Fruit fly (Drosophila melanogaster) whole organism, embryonic: ENCODE results near the gene Bacc.

Source experiments
- Atf3 ChIP-seq: fragments of 200-800 bp; sonication (Bioruptor generic); optimal IDR thresholded peaks from 3 replicates; lab custom pipeline; 2016; ENCODE audit warnings: missing biosample characterization, missing genetic modification characterization
- CG10267 ChIP-seq: fragments of 200-800 bp; sonication (Bioruptor generic); optimal IDR thresholded peaks from 2 replicates; lab custom pipeline; 2018; ENCODE audit warnings: missing biosample characterization, mild to moderate bottlenecking, missing genetic modification characterization, moderate library complexity
- CG10462 ChIP-seq: fragments of 200-800 bp; sonication (Bioruptor generic); optimal IDR thresholded peaks from 2 replicates; lab custom pipeline; 2016; ENCODE audit warnings: missing biosample characterization, missing genetic modification characterization
- CG10543 ChIP-seq: fragments of 200-800 bp; sonication (Bioruptor generic); optimal IDR thresholded peaks from 3 replicates; lab custom pipeline; 2017; ENCODE audit warnings: missing biosample characterization, mild to moderate bottlenecking, missing genetic modification characterization, moderate library complexity
- CG12071 ChIP-seq: fragments of 200-800 bp; sonication (Bioruptor generic); optimal IDR thresholded peaks from 3 replicates; lab custom pipeline; 2018; ENCODE audit warnings: missing biosample characterization, mild to moderate bottlenecking, missing genetic modification characterization
- CG12659 ChIP-seq: fragments of 200-800 bp; sonication (Bioruptor generic); optimal IDR thresholded peaks from 3 replicates; lab custom pipeline; 2017; ENCODE audit warnings: mild to moderate bottlenecking, missing biosample characterization, missing genetic modification reagents, missing genetic modification characterization
- CG13287 ChIP-seq: fragments of 200-800 bp; sonication (Bioruptor generic); IDR thresholded peaks from 2 replicates; pipeline ENCODE4 v1.3.6; 2022; ENCODE audit warnings: missing biosample characterization, missing genetic modification characterization; ENCODE audit not compliant: partially characterized antibody
- CG15073 ChIP-seq: fragments of 200-800 bp; sonication (Bioruptor generic); optimal IDR thresholded peaks from 2 replicates; lab custom pipeline; 2016; ENCODE audit warnings: missing biosample characterization, missing genetic modification characterization
- CG1602 ChIP-seq: fragments of 200-800 bp; sonication (Bioruptor generic); optimal IDR thresholded peaks from 3 replicates; lab custom pipeline; 2016; ENCODE audit warnings: missing biosample characterization, missing genetic modification characterization
- CG16813 ChIP-seq: fragments of 200-800 bp; sonication (Bioruptor generic); IDR thresholded peaks from 3 replicates; pipeline ENCODE4 v1.3.6; 2022; ENCODE audit warnings: missing biosample characterization, missing genetic modification characterization; ENCODE audit not compliant: partially characterized antibody
- CG16863 ChIP-seq: fragments of 200-800 bp; sonication (Bioruptor generic); optimal IDR thresholded peaks from 3 replicates; lab custom pipeline; 2016; ENCODE audit warnings: missing biosample characterization, missing genetic modification characterization
- CG17186 ChIP-seq: fragments of 200-800 bp; sonication (Bioruptor generic); optimal IDR thresholded peaks from 3 replicates; lab custom pipeline; 2017; ENCODE audit warnings: missing biosample characterization, missing genetic modification reagents, missing genetic modification characterization
- CG17328 ChIP-seq: fragments of 200-800 bp; sonication (Bioruptor generic); IDR thresholded peaks from 2 replicates; pipeline ENCODE4 v1.3.6; 2022; ENCODE audit warnings: missing biosample characterization, missing genetic modification characterization
- CG1792 ChIP-seq: fragments of 200-800 bp; sonication (Bioruptor generic); optimal IDR thresholded peaks from 2 replicates; lab custom pipeline; 2016; ENCODE audit warnings: missing biosample characterization, missing genetic modification characterization
- CG2712 ChIP-seq: fragments of 200-800 bp; optimal IDR thresholded peaks from 3 replicates; lab custom pipeline; 2019; ENCODE audit warnings: missing biosample characterization, mild to moderate bottlenecking, missing genetic modification characterization, moderate library complexity
- CG32532 ChIP-seq: fragments of 200-800 bp; sonication (Bioruptor generic); IDR thresholded peaks from 2 replicates; pipeline ENCODE4 v1.3.6; 2022; ENCODE audit warnings: missing biosample characterization, missing genetic modification characterization
- CG3281 ChIP-seq: fragments of 200-800 bp; sonication (Bioruptor generic); optimal IDR thresholded peaks from 3 replicates; lab custom pipeline; 2017; ENCODE audit warnings: missing biosample characterization, mild to moderate bottlenecking, missing genetic modification characterization
- CG34376 ChIP-seq: fragments of 200-800 bp; sonication (Bioruptor generic); optimal IDR thresholded peaks from 2 replicates; lab custom pipeline; 2018; ENCODE audit warnings: missing biosample characterization, mild to moderate bottlenecking, missing genetic modification characterization
- CG7556 ChIP-seq: fragments of 200-800 bp; sonication (Bioruptor generic); optimal IDR thresholded peaks from 2 replicates; lab custom pipeline; 2017; ENCODE audit warnings: missing biosample characterization, mild to moderate bottlenecking, missing genetic modification characterization
- CG8765 ChIP-seq: fragments of 200-800 bp; sonication (Bioruptor generic); IDR thresholded peaks from 2 replicates; pipeline ENCODE4 v1.3.6; 2022; ENCODE audit warnings: missing biosample characterization, missing genetic modification characterization
- CG9817 ChIP-seq: fragments of 200-800 bp; sonication (Bioruptor generic); optimal IDR thresholded peaks from 2 replicates; lab custom pipeline; 2018; ENCODE audit warnings: missing biosample characterization, mild to moderate bottlenecking, missing genetic modification characterization, moderate library complexity
- Camta ChIP-seq: fragments of 200-800 bp; sonication (Bioruptor generic); optimal IDR thresholded peaks from 2 replicates; lab custom pipeline; 2016; ENCODE audit warnings: missing biosample characterization, missing genetic modification characterization
- Fer2 ChIP-seq: fragments of 200-800 bp; sonication (Bioruptor generic); optimal IDR thresholded peaks from 2 replicates; lab custom pipeline; 2018; ENCODE audit warnings: missing biosample characterization, mild to moderate bottlenecking, missing genetic modification characterization, moderate library complexity
- GATAe ChIP-seq: fragments of 200-800 bp; sonication (Bioruptor generic); conservative IDR thresholded peaks from 2 replicates; pipeline ENCODE4 v1.3.6; 2022; ENCODE audit warnings: missing biosample characterization, missing genetic modification characterization
- HLHmδ ChIP-seq: fragments of 200-800 bp; sonication (Bioruptor generic); optimal IDR thresholded peaks from 2 replicates; lab custom pipeline; 2018; ENCODE audit warnings: missing biosample characterization, mild to moderate bottlenecking, missing genetic modification characterization, moderate library complexity
- Hr39 ChIP-seq: fragments of >200 bp; optimal IDR thresholded peaks from 2 replicates; lab custom pipeline; 2017
- Kr ChIP-seq: fragments of 200-800 bp; sonication (Bioruptor generic); optimal IDR thresholded peaks from 2 replicates; lab custom pipeline; 2017; ENCODE audit warnings: missing biosample characterization, mild to moderate bottlenecking, missing genetic modification characterization
- MTF-1 ChIP-seq: fragments of 200-800 bp; sonication (Bioruptor generic); optimal IDR thresholded peaks from 2 replicates; lab custom pipeline; 2018; ENCODE audit warnings: missing biosample characterization, mild to moderate bottlenecking, missing genetic modification characterization, borderline replicate concordance
- Med ChIP-seq: fragments of 200-800 bp; sonication (Bioruptor generic); peaks from one replicate; lab custom pipeline; 2016; ENCODE audit warnings: missing biosample characterization, missing genetic modification characterization, mild to moderate bottlenecking, inconsistent platforms, moderate library complexity
- Myb ChIP-seq: fragments of 200-800 bp; sonication (Bioruptor generic); optimal IDR thresholded peaks from 2 replicates; lab custom pipeline; 2016; ENCODE audit warnings: missing biosample characterization, missing genetic modification characterization
- NFAT ChIP-seq: fragments of 200-800 bp; sonication (Bioruptor generic); IDR thresholded peaks from 2 replicates; pipeline ENCODE4 v1.3.6; 2022; ENCODE audit warnings: missing biosample characterization, missing genetic modification characterization
- Oli ChIP-seq: fragments of 200-800 bp; sonication (Bioruptor generic); optimal IDR thresholded peaks from 2 replicates; lab custom pipeline; 2018; ENCODE audit warnings: missing biosample characterization, mild to moderate bottlenecking, missing genetic modification characterization, moderate library complexity
- PHDP ChIP-seq: fragments of 200-800 bp; sonication (Bioruptor generic); optimal IDR thresholded peaks from 3 replicates; lab custom pipeline; 2018; ENCODE audit warnings: missing biosample characterization, mild to moderate bottlenecking, missing genetic modification characterization, moderate library complexity
- Sox102F ChIP-seq: fragments of 200-800 bp; sonication (Bioruptor generic); optimal IDR thresholded peaks from 2 replicates; lab custom pipeline; 2018; ENCODE audit warnings: missing biosample characterization, mild to moderate bottlenecking, missing genetic modification characterization, moderate library complexity
- bbx ChIP-seq: fragments of 200-800 bp; sonication (Bioruptor generic); IDR thresholded peaks from 2 replicates; pipeline ENCODE4 v1.3.6; 2022; ENCODE audit warnings: missing biosample characterization, missing genetic modification characterization; ENCODE audit not compliant: partially characterized antibody
- chif ChIP-seq, 2 experiments: fragments of 200-800 bp; sonication (Bioruptor generic); optimal IDR thresholded peaks; 3 replicates each; lab custom pipeline; 2016; ENCODE audit warnings: missing biosample characterization in 2 of 2, missing genetic modification characterization in 2 of 2
- dimm ChIP-seq: fragments of 200-800 bp; sonication (Bioruptor generic); IDR thresholded peaks from 2 replicates; pipeline ENCODE4 v1.3.6; 2022; ENCODE audit warnings: missing biosample characterization, missing genetic modification characterization
- fd3F ChIP-seq: fragments of 200-800 bp; sonication (Bioruptor generic); optimal IDR thresholded peaks from 2 replicates; lab custom pipeline; 2018; ENCODE audit warnings: missing biosample characterization, mild to moderate bottlenecking, missing genetic modification characterization, moderate library complexity
- fd64A ChIP-seq: fragments of 200-800 bp; sonication (Bioruptor generic); optimal IDR thresholded peaks from 3 replicates; lab custom pipeline; 2018; ENCODE audit warnings: missing biosample characterization, mild to moderate bottlenecking, missing genetic modification characterization
- gce ChIP-seq: fragments of 200-800 bp; sonication (Bioruptor generic); IDR thresholded peaks from 3 replicates; pipeline ENCODE4 v1.3.6; 2022; ENCODE audit warnings: missing biosample characterization, missing genetic modification characterization
- inv ChIP-seq: fragments of 200-800 bp; sonication (Bioruptor generic); IDR thresholded peaks from 2 replicates; pipeline ENCODE4 v1.3.6; 2022; ENCODE audit warnings: missing biosample characterization, missing genetic modification characterization; ENCODE audit not compliant: partially characterized antibody
- ken ChIP-seq: fragments of 200-800 bp; sonication (Bioruptor generic); IDR thresholded peaks from 3 replicates; pipeline ENCODE4 v1.3.6; 2022; ENCODE audit warnings: missing biosample characterization, missing genetic modification characterization
- knrl ChIP-seq: fragments of 200-800 bp; sonication (Bioruptor generic); IDR thresholded peaks from 3 replicates; pipeline ENCODE4 v1.3.6; 2022; ENCODE audit warnings: missing biosample characterization, missing genetic modification characterization; ENCODE audit not compliant: partially characterized antibody
- nerfin-2 ChIP-seq: fragments of 200-800 bp; sonication (Bioruptor generic); IDR thresholded peaks from 2 replicates; pipeline ENCODE4 v1.3.6; 2022; ENCODE audit warnings: missing biosample characterization, missing genetic modification characterization; ENCODE audit not compliant: partially characterized antibody
- pum ChIP-seq: fragments of 200-800 bp; sonication (Bioruptor generic); optimal IDR thresholded peaks from 2 replicates; lab custom pipeline; 2016; ENCODE audit warnings: missing biosample characterization, missing genetic modification characterization
- pzg ChIP-seq: fragments of 200-800 bp; sonication (Bioruptor generic); optimal IDR thresholded peaks from 3 replicates; lab custom pipeline; 2018; ENCODE audit warnings: missing biosample characterization, mild to moderate bottlenecking, missing genetic modification characterization, moderate library complexity
- stwl ChIP-seq: fragments of 200-800 bp; sonication (Bioruptor generic); optimal IDR thresholded peaks from 3 replicates; lab custom pipeline; 2018; ENCODE audit warnings: missing biosample characterization, mild to moderate bottlenecking, missing genetic modification characterization, moderate library complexity
- sug ChIP-seq: fragments of 200-800 bp; optimal IDR thresholded peaks from 2 replicates; lab custom pipeline; 2019; ENCODE audit warnings: missing biosample characterization, mild to moderate bottlenecking, missing genetic modification characterization, moderate library complexity
- tll ChIP-seq, 2 experiments: fragments of 200-800 bp in 1 of 2; fragments of >200 bp in 1 of 2; sonication (Bioruptor generic) in 1 of 2; optimal IDR thresholded peaks; 2 replicates each; lab custom pipeline; 2017 to 2019; ENCODE audit warnings: missing biosample characterization in 2 of 2, missing genetic modification characterization in 2 of 2, mild to moderate bottlenecking in 1 of 2, moderate library complexity in 1 of 2
- wor ChIP-seq: fragments of 200-800 bp; sonication (Bioruptor generic); IDR thresholded peaks from 2 replicates; pipeline ENCODE4 v1.3.6; 2022; ENCODE audit warnings: missing biosample characterization, missing genetic modification characterization
- zen ChIP-seq: fragments of 200-800 bp; sonication (Bioruptor generic); optimal IDR thresholded peaks from 3 replicates; lab custom pipeline; 2018; ENCODE audit warnings: missing biosample characterization, mild to moderate bottlenecking, missing genetic modification characterization, moderate library complexity

The Bacc gene

dm6 chr2L:2723100-2723499 lies 29.1 kb upstream of the Bacc start (continued):
- TF ChIP-seq CG10462 (GFP tag; lab: Kevin White, UChicago) = no peak
- TF ChIP-seq pum (GFP tag; lab: Kevin White, UChicago) = no peak
- TF ChIP-seq HLHmδ (GFP tag; lab: Kevin White, UChicago) = no peak
- TF ChIP-seq zen (tag; lab: Kevin White, UChicago) = no peak
- no peak for TF ChIP-seq CG3281 (GFP tag; lab: Kevin White, UChicago)
- TF ChIP-seq CG34376 = no peak
- TF ChIP-seq inv = no peak
- TF ChIP-seq tll (GFP tag; optimal IDR thresholded peaks at IDR 0.05; lab: Kevin White, UChicago) = no peak
- no peak for TF ChIP-seq CG1792 (GFP tag; lab: Kevin White, UChicago)
- no peak for TF ChIP-seq CG10267 (tag; lab: Kevin White, UChicago)
- no peak for TF ChIP-seq CG9817
- no peak for TF ChIP-seq GATAe (GFP tag; lab: Robert Waterston, UW)
- TF ChIP-seq ken (GFP tag; lab: Robert Waterston, UW) = no peak
- TF ChIP-seq Atf3 = no peak
- TF ChIP-seq sug (tag; lab: Kevin White, UChicago) = no peak
- TF ChIP-seq fd3F (GFP tag; lab: Kevin White, UChicago) = no peak
- no peak for TF ChIP-seq Kr (GFP tag; lab: Kevin White, UChicago)

dm6 chr2L:2724459-2724858 lies 27.8 kb upstream of the Bacc start:
- TF ChIP-seq CG2712 = no peak
- TF ChIP-seq gce (GFP tag; lab: Robert Waterston, UW) = no peak
- no peak for TF ChIP-seq dimm (GFP tag; lab: Robert Waterston, UW)
- TF ChIP-seq CG13287 (GFP tag; lab: Robert Waterston, UW) = peak; percentile 27; the same call in 1 of the 2 replicates
- no peak for TF ChIP-seq CG15073 (GFP tag; lab: Kevin White, UChicago)
- TF ChIP-seq MTF-1 = no peak
- TF ChIP-seq wor = no peak
- TF ChIP-seq CG10543 (GFP tag; lab: Kevin White, UChicago) = no peak
- TF ChIP-seq CG8765 = no peak
- TF ChIP-seq CG17186 (GFP tag; lab: Kevin White, UChicago) = no peak
- TF ChIP-seq CG1602 (GFP tag; lab: Kevin White, UChicago) = no peak
- TF ChIP-seq Hr39 = no peak
- no peak for TF ChIP-seq Fer2
- no peak for TF ChIP-seq CG16863 (GFP tag; lab: Kevin White, UChicago)
- no peak for TF ChIP-seq CG12071
- TF ChIP-seq CG16813 (GFP tag; lab: Robert Waterston, UW) = no peak
- TF ChIP-seq knrl (GFP tag; lab: Robert Waterston, UW) = peak; percentile 41; the same call in 1 of the 3 replicates
- TF ChIP-seq fd64A (GFP tag; lab: Kevin White, UChicago) = no peak
- TF ChIP-seq Camta (GFP tag; lab: Kevin White, UChicago) = no peak
- TF ChIP-seq bbx = no peak
- TF ChIP-seq NFAT (GFP tag; lab: Robert Waterston, UW) = no peak
- no peak for TF ChIP-seq CG12659 (GFP tag; lab: Kevin White, UChicago)
- no peak for TF ChIP-seq Oli (tag; lab: Kevin White, UChicago)
- no peak for TF ChIP-seq Myb (GFP tag; lab: Kevin White, UChicago)
- no peak for TF ChIP-seq Sox102F (GFP tag; lab: Kevin White, UChicago)
- no peak for TF ChIP-seq PHDP (tag; lab: Kevin White, UChicago)
- TF ChIP-seq pzg = no peak
- TF ChIP-seq stwl (tag; lab: Kevin White, UChicago) = peak; percentile 63
- no peak for TF ChIP-seq CG32532 (GFP tag; lab: Robert Waterston, UW)
- TF ChIP-seq Med (GFP tag; lab: Kevin White, UChicago) = peak; percentile 1
- no peak for TF ChIP-seq nerfin-2 (GFP tag; lab: Robert Waterston, UW)
- TF ChIP-seq CG17328 (GFP tag; lab: Robert Waterston, UW) = no peak
- no peak for TF ChIP-seq chif (GFP tag; optimal IDR thresholded peaks at IDR 0.05; lab: Kevin White, UChicago)
- TF ChIP-seq CG7556 (GFP tag; lab: Kevin White, UChicago) = no peak
